Fruit fly (Drosophila melanogaster) whole organism, pupa: Measurements from ENCODE around the gene Dus3.

ENCODE experiments used
- CG12605 ChIP-seq: fragments of 200-800 bp; sonication (Bioruptor generic); IDR thresholded peaks from 2 replicates; pipeline ENCODE4 v1.3.6; 2022; ENCODE audit warnings: missing biosample characterization, missing genetic modification characterization
- CG13204 ChIP-seq: fragments of 200-800 bp; sonication (Bioruptor generic); optimal IDR thresholded peaks from 2 replicates; lab custom pipeline; 2018; ENCODE audit warnings: missing biosample characterization, mild to moderate bottlenecking, missing genetic modification characterization, moderate library complexity
- CG14655 ChIP-seq: fragments of 200-800 bp; sonication (Bioruptor generic); optimal IDR thresholded peaks from 3 replicates; lab custom pipeline; 2017; ENCODE audit warnings: mild to moderate bottlenecking, missing biosample characterization, missing genetic modification reagents, missing genetic modification characterization
- CG17806 ChIP-seq: fragments of 200-800 bp; sonication (Bioruptor generic); optimal IDR thresholded peaks from 2 replicates; lab custom pipeline; 2018; ENCODE audit warnings: missing biosample characterization, mild to moderate bottlenecking, missing genetic modification characterization, moderate library complexity
- CG34367 ChIP-seq: fragments of 200-800 bp; sonication (Bioruptor generic); optimal IDR thresholded peaks from 2 replicates; lab custom pipeline; 2018; ENCODE audit warnings: missing biosample characterization, mild to moderate bottlenecking, missing genetic modification characterization
- CG8159 ChIP-seq: fragments of 200-800 bp; sonication (Bioruptor generic); optimal IDR thresholded peaks from 3 replicates; lab custom pipeline; 2018; ENCODE audit warnings: missing biosample characterization, mild to moderate bottlenecking, missing genetic modification characterization, moderate library complexity
- CG9948 ChIP-seq: fragments of 200-800 bp; sonication (Bioruptor generic); optimal IDR thresholded peaks from 2 replicates; lab custom pipeline; 2018; ENCODE audit warnings: missing biosample characterization, mild to moderate bottlenecking, missing genetic modification characterization, moderate library complexity
- D1 ChIP-seq: fragments of 200-800 bp; sonication (Bioruptor generic); optimal IDR thresholded peaks from 2 replicates; lab custom pipeline; 2018; ENCODE audit warnings: missing biosample characterization, mild to moderate bottlenecking, missing genetic modification characterization, moderate library complexity
- Ets98B ChIP-seq: fragments of 200-800 bp; sonication (Bioruptor generic); IDR thresholded peaks from 2 replicates; pipeline ENCODE4 v1.3.6; 2022; ENCODE audit warnings: missing biosample characterization, missing genetic modification characterization
- Pif1A ChIP-seq: fragments of 200-800 bp; sonication (Bioruptor generic); optimal IDR thresholded peaks from 3 replicates; lab custom pipeline; 2016; ENCODE audit warnings: missing biosample characterization, missing genetic modification characterization
- Snoo ChIP-seq: fragments of 200-800 bp; sonication (Bioruptor generic); optimal IDR thresholded peaks from 3 replicates; lab custom pipeline; 2017; ENCODE audit warnings: missing biosample characterization, mild to moderate bottlenecking, missing genetic modification characterization, inconsistent platforms
- fd96Ca ChIP-seq: fragments of 200-800 bp; sonication (Bioruptor generic); IDR thresholded peaks from 3 replicates; pipeline ENCODE4 v1.3.6; 2022; ENCODE audit warnings: missing biosample characterization, missing genetic modification characterization
- rn ChIP-seq: fragments of 200-800 bp; sonication (Bioruptor generic); IDR thresholded peaks from 2 replicates; pipeline ENCODE4 v1.3.6; 2022; ENCODE audit warnings: missing biosample characterization, missing genetic modification characterization

dm6 chr2L:19801951-19802612 lies 43.4 kb downstream of the Dus3 start:
- no peak for TF ChIP-seq CG34367 (tag; lab: Kevin White, UChicago)
- no peak for TF ChIP-seq Pif1A (GFP tag; lab: Kevin White, UChicago)
- no peak for TF ChIP-seq Ets98B (GFP tag; lab: Robert Waterston, UW)
- TF ChIP-seq CG17806 (tag; lab: Kevin White, UChicago) = no peak
- TF ChIP-seq Snoo (tag; lab: Kevin White, UChicago) = no peak
- no peak for TF ChIP-seq CG12605 (GFP tag; lab: Robert Waterston, UW)
- TF ChIP-seq rn = no peak
- no peak for TF ChIP-seq CG9948 (tag; lab: Kevin White, UChicago)
- peak; percentile 23 for TF ChIP-seq CG8159 (tag; lab: Kevin White, UChicago)
- TF ChIP-seq CG13204 (GFP tag; lab: Kevin White, UChicago) = no peak
- no peak for TF ChIP-seq D1
- no peak for TF ChIP-seq fd96Ca
- TF ChIP-seq CG14655 (GFP tag; lab: Kevin White, UChicago) = no peak
